Worm (Caenorhabditis elegans): ENCODE results near the gene erfa-3.

DNA sequence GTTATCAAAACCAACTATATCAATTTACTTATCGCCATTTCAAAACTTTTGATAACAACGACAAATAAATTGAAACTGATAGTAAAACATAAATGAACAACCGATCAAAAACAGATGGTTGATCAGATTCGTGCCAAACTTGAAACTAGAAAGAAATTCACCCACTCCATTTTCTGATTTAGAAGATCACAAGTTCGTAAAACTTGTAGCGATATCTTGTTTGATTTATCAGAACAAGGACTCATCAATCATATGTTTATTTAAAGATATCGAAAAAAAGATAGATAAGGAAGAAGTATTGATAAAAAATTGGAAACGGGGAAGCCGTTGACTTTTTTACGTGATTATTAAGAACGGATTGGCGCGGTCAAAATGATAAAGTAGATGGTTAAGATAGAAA is 25.8 kb downstream of the erfa-3 start:
- TF ChIP-seq zag-1 (tag; optimal IDR thresholded peaks at IDR 0.05): no peak
- TF ChIP-seq nhr-11 (tag; optimal IDR thresholded peaks at IDR 0.05): no peak
- no peak for TF ChIP-seq aly-2 (tag; optimal IDR thresholded peaks at IDR 0.05)
- TF ChIP-seq skn-1 (tag; optimal IDR thresholded peaks at IDR 0.05): no peak
- no peak for TF ChIP-seq nhr-237 (tag; optimal IDR thresholded peaks at IDR 0.05)
- TF ChIP-seq snpc-4 (tag; optimal IDR thresholded peaks at IDR 0.05): no peak
- TF ChIP-seq nhr-12 (tag; optimal IDR thresholded peaks at IDR 0.05): no peak
